Worm (Caenorhabditis elegans) whole organism, dauer: ENCODE results near the gene F54C8.6.

ENCODE experiments used
- unc-62 ChIP-seq: sonication (generic microtip); optimal IDR thresholded peaks from 2 replicates; lab custom pipeline; 2017; ENCODE audit warnings: missing biosample characterization, missing genetic modification reagents, missing genetic modification characterization

F54C8.6 gene

DNA sequence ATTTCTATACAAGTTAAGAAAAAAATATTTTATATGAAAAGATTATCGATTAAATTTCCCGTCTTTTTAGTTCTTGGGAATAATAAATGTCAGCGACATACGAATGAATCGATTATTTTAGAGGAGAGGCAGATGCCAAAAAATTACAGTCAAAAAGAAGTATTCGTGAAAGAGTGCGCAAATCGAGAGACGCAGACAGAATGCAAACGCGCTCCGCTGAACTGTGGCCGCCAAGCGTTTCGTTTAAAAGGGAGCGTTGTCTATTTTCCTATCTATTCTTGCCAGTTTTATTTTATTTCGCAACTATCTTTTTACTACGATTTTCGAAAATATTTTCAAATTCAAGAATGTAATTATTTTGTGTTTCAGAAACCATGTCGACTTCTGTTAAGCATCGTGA, 17.4 kb upstream of the F54C8.6 start, which contains the start of gene baf-1:
Gene baf-1 (plus strand): TSS at position 370 of the 400 bp plus-strand sequence.
- TF ChIP-seq unc-62 (GFP tag; lab: Kevin White, UChicago): no peak

DNA sequence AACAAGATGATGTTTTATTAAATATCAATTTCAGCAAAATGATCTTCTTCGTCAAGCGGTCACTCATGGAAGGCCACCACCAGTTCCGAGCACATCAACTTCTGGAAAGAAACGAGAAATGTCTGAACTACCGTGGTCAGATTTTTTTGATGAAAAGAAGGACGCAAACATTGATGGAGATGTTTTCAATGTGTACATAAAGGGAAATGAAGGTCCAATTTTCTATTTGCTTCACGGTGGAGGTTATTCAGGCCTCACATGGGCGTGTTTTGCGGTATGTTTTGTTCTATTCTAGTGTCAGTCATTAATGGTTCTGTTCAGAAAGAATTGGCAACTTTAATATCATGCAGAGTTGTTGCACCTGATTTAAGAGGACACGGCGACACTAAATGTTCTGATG, 16.1 kb upstream of the F54C8.6 start, which contains the start of gene B0464.6:
Gene B0464.6 (minus strand): TSS at position 101 of the 400 bp plus-strand sequence.
- TF ChIP-seq unc-62 (GFP tag; lab: Kevin White, UChicago): no peak

DNA sequence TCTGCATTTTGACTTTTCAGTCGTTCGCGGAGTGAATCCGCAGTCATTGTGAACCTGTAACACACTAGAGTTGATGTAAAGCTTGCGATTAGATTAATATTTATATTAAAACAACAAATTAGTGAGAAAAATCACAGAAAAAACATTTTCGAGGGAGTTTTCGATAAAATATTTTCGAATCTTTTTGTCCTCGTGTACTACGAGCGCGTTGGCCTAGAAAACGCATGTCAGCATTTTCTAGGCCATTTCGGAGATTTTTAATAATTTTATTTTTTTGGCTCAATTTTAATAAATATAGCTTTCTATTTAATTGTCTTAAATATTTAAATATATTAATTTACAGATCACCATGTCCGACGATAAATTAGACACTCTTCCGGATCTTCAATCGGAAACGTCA, 15.7 kb upstream of the F54C8.6 start, which contains the start of gene B0464.9:
Gene B0464.9 (plus strand): TSS at position 344 of the 400 bp plus-strand sequence.
- no peak for TF ChIP-seq unc-62 (GFP tag; lab: Kevin White, UChicago)

DNA sequence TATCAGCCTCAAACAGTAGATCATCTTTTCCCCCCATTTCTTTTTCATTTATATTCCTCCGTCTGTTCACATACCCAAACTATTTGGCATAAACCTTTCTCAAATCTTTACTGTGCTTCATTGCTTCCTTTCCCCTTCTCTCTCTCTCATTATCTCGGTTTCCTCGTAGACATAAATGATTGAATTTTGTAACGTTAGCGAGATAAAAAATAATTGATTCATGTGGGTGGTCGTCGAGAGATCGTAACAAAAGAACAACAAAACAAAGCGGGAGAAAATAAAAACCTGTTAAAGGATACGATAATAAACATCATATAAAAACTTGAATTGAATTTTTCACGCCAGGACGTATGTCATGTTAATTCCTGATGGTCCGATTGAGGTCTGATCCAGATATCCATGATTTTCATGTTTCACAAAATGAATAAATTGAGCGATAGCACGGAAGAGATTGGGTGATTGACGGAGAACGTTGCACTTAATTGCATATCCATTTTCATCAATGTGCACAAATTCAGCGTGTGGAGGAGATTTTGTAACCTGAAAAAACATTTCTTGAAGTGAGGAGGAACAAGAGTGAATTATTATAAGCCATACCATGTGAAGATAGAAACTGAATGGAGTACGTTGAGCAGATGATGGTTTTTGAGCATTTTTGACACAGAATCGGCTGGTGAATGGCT, 13.2 kb upstream of the F54C8.6 start:
- no peak for TF ChIP-seq unc-62 (GFP tag; lab: Kevin White, UChicago)

DNA sequence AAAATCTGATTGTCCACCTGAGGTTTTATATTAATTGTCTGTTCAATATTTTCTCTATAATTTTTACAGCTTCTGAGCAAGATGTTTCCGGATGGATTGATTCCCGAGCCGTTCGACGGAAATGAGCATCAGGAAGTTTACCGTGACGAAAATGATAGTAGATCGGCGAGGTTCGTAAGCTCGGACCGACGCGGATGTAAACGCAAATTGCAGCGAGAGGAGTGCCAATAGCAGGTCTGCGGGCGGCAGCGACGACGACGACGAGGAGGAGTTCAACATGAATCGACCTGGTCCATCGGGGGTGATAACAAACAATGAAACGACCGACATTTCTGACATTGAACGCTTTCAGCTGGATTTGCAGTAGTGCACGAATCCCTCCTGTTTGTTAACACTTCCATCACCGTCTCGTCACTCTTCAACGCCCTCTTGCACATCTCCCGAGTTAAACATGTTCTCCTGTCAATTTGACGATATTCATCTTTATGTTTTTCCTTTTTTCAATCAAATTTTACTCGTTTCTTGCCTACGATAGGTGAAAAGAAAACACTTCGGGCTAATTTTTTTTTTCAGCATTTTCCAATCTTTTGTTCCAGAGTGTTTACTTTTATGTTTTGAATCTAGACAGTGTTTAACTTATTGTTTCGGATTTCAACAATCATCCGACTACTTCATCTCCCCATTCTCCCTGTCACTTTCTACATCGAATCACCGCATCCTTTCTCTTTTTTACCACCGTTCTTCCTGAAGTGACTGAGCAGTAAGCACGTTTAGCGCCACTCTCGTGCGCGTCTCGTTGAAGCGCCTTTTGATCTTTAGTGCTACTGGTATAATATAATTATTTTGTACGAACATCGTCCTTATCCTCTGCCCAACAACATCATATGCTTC, 12.4 kb upstream of the F54C8.6 start:
- no peak for TF ChIP-seq unc-62 (GFP tag; lab: Kevin White, UChicago)

DNA sequence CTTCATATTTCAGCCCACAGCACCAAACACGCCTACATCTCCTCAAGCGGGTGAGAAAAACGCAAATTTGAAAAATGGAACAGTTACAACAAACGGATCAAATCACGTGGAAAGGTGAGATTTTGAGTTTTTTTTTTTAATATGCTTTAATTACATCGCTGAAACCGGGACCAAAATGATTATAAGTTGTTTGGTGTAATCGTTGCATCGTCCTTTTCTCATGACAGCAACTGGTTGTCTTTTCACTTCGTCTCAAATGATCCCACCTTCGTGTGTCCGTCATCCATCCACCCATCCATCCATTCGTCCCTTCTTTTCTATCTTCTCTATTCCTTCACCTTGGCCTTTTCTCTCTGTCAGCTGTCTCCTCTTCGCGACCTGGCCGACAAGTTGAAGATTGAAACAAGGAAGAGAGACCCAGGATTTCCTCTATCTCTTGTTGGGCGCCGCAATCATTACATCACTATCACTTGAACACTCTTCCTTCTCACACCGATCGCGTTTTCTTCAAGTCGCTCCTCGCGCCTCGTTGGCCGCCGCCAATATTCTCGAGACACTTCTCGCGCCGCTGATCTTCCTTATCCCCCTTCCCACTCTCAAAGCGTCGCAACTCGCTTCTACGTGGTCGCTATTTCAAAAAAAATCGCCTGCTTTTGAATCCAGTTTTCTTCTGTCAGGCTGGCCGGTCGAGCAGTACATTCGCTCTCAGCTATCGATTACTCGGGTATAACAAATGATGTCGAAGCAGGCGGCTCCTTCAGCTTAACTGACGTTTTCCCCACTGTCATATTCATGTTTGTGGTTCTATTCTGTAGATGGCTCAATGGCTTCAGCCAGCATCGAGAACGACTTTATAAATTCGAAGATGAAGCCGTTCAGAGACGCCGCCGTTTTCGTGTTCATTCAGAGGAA, 7.7 kb upstream of the F54C8.6 start:
- no peak for TF ChIP-seq unc-62 (GFP tag; lab: Kevin White, UChicago)

DNA sequence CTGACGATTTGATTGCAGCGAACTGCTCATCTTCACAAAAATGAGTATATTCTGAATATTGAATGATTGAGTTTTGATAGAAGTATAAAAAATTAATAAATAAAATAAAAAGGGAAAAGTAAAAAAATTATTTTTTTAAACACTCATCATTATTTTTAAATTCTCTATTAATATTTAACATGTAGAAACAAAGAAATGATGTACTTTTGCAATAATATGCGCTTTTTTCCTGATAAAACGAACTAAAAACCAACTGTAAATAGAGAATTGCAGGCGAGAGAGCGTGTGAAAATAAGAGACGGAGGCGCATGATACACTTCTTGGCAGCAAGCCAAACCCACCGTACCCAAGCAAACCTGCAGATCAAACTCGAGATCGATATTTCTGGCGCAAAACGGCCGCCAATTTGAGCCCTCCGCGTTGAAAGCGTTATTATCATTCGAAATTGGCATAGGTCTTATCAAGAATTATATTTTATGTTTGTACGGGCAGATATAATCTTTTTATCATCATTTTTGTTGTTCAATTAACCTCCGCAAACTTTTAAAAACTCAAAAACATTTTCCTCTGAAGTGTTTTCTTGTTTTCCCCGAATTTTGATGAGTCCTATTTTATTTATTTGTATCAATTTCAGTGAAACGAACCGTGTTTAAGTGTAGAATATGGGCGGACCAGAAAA, 6.4 kb upstream of the F54C8.6 start, which contains the start of the genes rheb-1 and spk-1:
Gene rheb-1 (minus strand): TSS at position 51 of the 679 bp plus-strand sequence.
Gene spk-1 (plus strand): TSS at position 629 of the 679 bp plus-strand sequence.
- TF ChIP-seq unc-62 (GFP tag; lab: Kevin White, UChicago): no peak

DNA sequence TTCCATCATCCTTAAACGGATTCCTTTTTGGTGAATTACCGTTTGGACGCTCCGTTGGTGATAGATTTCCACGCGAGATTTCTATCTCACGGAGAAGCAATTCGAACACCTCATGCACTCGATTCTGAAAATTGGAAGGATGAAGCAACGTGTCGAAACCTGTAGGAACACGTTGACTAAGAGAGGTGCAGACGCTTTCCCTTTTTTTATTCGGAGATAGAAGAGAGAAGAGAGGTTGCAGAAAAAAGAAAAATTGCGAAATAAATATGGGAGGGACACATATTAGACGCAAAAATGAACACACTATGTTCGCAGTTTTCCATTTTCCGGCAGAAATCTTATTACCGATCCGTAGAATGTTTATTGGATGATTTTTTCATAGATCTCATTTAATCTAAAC, 5.0 kb upstream of the F54C8.6 start:
- TF ChIP-seq unc-62 (GFP tag; lab: Kevin White, UChicago): no peak

DNA sequence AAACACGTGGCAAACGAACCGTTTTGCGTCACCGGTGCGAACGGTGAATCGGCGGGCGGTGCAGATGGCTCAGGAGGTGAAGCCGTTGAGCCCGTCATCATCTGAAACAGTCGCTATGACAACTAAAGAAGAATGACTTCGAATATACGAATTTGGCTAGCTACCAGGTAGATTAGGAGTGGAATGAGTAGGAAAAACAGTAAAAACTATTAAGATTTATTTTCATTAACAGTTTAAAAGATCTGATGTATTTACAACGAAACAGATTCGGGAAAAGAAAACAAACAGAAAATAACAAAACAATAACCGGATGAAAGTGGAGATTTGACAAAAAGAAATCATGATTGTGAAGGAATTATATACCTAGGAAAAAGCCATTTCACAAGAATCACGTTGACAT, 4.2 kb upstream of the F54C8.6 start, which contains the start of gene F54C8.7:
Gene F54C8.7 (minus strand): TSS at position 101 of the 400 bp plus-strand sequence.
- no peak for TF ChIP-seq unc-62 (GFP tag; lab: Kevin White, UChicago)

DNA sequence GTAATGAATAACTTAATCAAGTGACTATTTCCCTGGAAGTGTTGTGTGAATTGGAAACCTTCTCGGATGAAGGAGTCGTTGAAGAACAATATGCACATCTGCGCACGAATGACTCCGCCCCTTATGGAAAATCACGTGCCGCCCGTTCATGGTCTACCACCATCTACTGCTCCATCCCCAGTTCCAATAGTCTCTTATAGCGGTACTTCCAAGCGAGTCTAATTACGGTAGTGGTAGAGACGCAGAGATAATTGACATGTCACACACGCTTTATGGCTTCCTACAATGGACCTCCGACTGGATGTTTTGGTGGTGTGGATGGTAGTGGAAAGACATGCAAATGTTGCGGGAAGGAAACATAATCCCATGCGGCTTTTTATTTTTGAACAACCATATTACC, 1.2 kb upstream of the F54C8.6 start:
- TF ChIP-seq unc-62 (GFP tag; lab: Kevin White, UChicago): no peak

DNA sequence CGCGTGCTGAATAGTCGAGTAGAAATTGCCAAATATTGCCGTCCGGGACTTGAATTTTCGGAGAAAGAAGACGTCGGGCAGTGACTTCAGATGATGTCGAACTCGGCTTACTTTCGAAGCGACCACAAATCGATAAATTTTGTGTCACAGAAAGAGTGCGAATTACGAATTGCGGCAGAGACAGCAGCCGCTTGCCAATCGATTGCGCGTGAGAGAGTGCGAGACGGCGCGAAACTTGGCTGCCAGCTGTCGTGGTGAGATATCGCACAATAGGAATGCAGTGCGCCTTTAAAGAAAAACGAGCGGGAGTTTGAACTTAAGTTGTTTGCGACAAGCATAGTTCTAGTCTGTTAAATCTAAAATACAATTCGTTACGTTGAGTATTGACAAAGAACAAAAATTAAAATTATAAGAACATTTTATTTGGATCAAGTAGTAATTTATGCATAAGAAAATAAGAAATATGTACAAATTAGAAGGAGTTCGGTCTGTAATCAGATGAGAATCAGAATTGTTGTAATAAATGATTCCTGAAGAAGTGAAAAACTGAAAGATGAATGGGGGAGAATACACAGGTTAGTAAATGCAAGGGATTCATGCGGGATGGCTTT, 6.2 kb downstream of the F54C8.6 start, which contains the start of gene pir-2:
Gene pir-2 (minus strand): TSS at position 218 of the 611 bp plus-strand sequence.
- TF ChIP-seq unc-62 (GFP tag; lab: Kevin White, UChicago): no peak

DNA sequence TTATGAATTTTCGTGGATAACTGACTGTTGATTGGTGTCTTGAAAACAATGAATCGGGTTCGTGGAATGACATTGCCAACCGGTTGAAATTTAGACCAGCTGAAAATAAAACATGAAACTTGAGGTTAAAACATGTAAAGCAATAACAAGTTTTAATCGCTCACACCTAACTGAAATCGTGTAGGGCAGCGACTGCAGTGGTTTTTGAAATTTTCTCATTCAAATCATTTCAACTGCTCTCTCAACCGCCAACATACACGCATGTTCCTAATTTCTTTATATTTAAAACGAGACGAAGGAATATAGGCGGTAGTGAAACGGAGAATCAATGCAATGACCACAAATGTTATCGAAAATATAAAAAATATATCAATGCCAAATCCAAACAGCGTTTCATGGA, 6.9 kb downstream of the F54C8.6 start:
- TF ChIP-seq unc-62 (GFP tag; lab: Kevin White, UChicago): no peak

DNA sequence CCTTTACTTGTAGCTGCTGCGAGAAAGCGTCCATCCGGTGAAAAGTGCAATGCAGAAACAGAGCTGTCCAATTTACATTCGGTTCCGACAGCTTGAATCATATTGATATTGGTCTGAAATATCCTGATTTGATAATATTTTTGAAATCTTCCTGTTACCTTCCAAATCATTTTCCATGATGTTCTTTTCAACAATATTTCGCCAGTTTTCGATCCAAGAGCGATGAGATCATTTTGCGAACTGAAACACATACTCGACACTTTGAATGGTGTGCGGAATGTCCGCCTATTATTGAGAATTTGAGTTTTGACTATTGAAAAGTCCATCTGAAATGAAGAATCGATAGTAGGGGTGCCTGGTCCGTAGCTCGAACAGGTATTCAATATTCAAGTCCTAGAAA, 8.6 kb downstream of the F54C8.6 start, which contains the start of gene emb-30:
Gene emb-30 (minus strand): TSS at position 328 of the 400 bp plus-strand sequence.
- TF ChIP-seq unc-62 (GFP tag; lab: Kevin White, UChicago): no peak

DNA sequence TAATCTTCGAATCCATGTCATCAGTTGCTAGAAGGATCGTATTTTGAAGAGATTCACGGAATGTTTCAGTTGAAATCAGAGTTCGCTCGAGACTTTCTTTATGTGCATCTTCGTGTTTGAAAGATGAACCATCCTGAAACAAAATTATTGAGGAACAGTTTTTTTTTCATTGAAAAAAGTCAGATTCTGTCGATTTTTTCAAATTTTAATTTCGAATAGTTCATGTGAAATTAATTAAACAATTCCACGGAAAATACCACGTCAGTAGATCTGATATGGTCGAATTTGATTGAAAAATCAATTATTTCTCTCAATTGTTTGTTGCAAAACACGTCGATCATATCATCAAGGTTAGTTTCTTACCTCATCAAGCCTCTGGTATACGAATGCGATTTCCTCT, 10.3 kb downstream of the F54C8.6 start, which contains the start of gene F54C8.1:
Gene F54C8.1 (plus strand): TSS at position 301 of the 400 bp plus-strand sequence.
- TF ChIP-seq unc-62 (GFP tag; lab: Kevin White, UChicago): no peak
